Fruit fly (Drosophila melanogaster) whole organism, embryonic: ENCODE measurements around the gene Send2.

Experiments used
- ATbp ChIP-seq: fragments of 200-800 bp; sonication (Bioruptor generic); optimal IDR thresholded peaks from 2 replicates; lab custom pipeline; 2017; ENCODE audit warnings: missing biosample characterization, mild to moderate bottlenecking, missing genetic modification characterization, missing genetic modification reagents
- CG10267 ChIP-seq: fragments of 200-800 bp; sonication (Bioruptor generic); optimal IDR thresholded peaks from 2 replicates; lab custom pipeline; 2018; ENCODE audit warnings: missing biosample characterization, mild to moderate bottlenecking, missing genetic modification characterization, moderate library complexity
- CG11085 ChIP-seq: fragments of 200-800 bp; sonication (Bioruptor generic); IDR thresholded peaks from 2 replicates; pipeline ENCODE4 v1.3.6; 2022; ENCODE audit warnings: missing biosample characterization, missing genetic modification characterization
- CG14441 ChIP-seq: fragments of 200-800 bp; sonication (Bioruptor generic); IDR thresholded peaks from 2 replicates; pipeline ENCODE4 v1.3.6; 2022; ENCODE audit warnings: missing biosample characterization, missing genetic modification characterization
- CG1529 ChIP-seq: fragments of 200-800 bp; sonication (Bioruptor generic); optimal IDR thresholded peaks from 3 replicates; lab custom pipeline; 2018; ENCODE audit warnings: missing biosample characterization, missing genetic modification characterization
- CG15696 ChIP-seq: fragments of 200-800 bp; sonication (Bioruptor generic); optimal IDR thresholded peaks from 2 replicates; lab custom pipeline; 2019; ENCODE audit warnings: missing biosample characterization, mild to moderate bottlenecking, missing genetic modification characterization, moderate library complexity
- CG1602 ChIP-seq: fragments of 200-800 bp; sonication (Bioruptor generic); optimal IDR thresholded peaks from 3 replicates; lab custom pipeline; 2016; ENCODE audit warnings: missing biosample characterization, missing genetic modification characterization
- CG16815 ChIP-seq: fragments of 200-800 bp; sonication (Bioruptor generic); optimal IDR thresholded peaks from 3 replicates; lab custom pipeline; 2017; ENCODE audit warnings: missing biosample characterization, mild to moderate bottlenecking, missing genetic modification characterization
- CG17359 ChIP-seq: fragments of 200-800 bp; sonication (Bioruptor generic); optimal IDR thresholded peaks from 3 replicates; lab custom pipeline; 2018; ENCODE audit warnings: missing biosample characterization, mild to moderate bottlenecking, missing genetic modification characterization, moderate library complexity
- CG1832 ChIP-seq: fragments of 200-800 bp; sonication (Bioruptor generic); optimal IDR thresholded peaks from 2 replicates; lab custom pipeline; 2017; ENCODE audit warnings: missing biosample characterization, mild to moderate bottlenecking, missing genetic modification characterization, inconsistent platforms
- CG18619 ChIP-seq: fragments of 200-800 bp; sonication (Bioruptor generic); optimal IDR thresholded peaks from 3 replicates; lab custom pipeline; 2017; ENCODE audit warnings: missing biosample characterization, mild to moderate bottlenecking, missing genetic modification characterization
- CG18764 ChIP-seq: fragments of 200-800 bp; sonication (Bioruptor generic); optimal IDR thresholded peaks from 3 replicates; lab custom pipeline; 2016; ENCODE audit warnings: missing biosample characterization, missing genetic modification characterization
- CG2120 ChIP-seq: fragments of 200-800 bp; sonication (Bioruptor generic); optimal IDR thresholded peaks from 3 replicates; lab custom pipeline; 2016; ENCODE audit warnings: missing biosample characterization, missing genetic modification characterization
- CG3065 ChIP-seq: fragments of 200-800 bp; sonication (Bioruptor generic); optimal IDR thresholded peaks from 2 replicates; lab custom pipeline; 2016; ENCODE audit warnings: missing biosample characterization, missing genetic modification characterization
- CG3407 ChIP-seq: fragments of 200-800 bp; sonication (Bioruptor generic); optimal IDR thresholded peaks from 2 replicates; lab custom pipeline; 2018; ENCODE audit warnings: missing biosample characterization, mild to moderate bottlenecking, missing genetic modification characterization
- CG3847 ChIP-seq: fragments of 200-800 bp; sonication (Bioruptor generic); IDR thresholded peaks from 2 replicates; pipeline ENCODE4 v1.3.6; 2022; ENCODE audit warnings: missing biosample characterization, missing genetic modification characterization
- CG4854 ChIP-seq: fragments of 200-800 bp; sonication (Bioruptor generic); optimal IDR thresholded peaks from 2 replicates; lab custom pipeline; 2016; ENCODE audit warnings: missing biosample characterization, missing genetic modification characterization, inconsistent platforms
- CG5180 ChIP-seq: fragments of 200-800 bp; sonication (Bioruptor generic); optimal IDR thresholded peaks from 3 replicates; lab custom pipeline; 2017; ENCODE audit warnings: missing biosample characterization, missing genetic modification characterization, mild to moderate bottlenecking, moderate library complexity, missing genetic modification reagents
- CG8290 ChIP-seq, 3 experiments: fragments of 200-800 bp; sonication (Bioruptor generic); optimal IDR thresholded peaks; 2 replicates each; lab custom pipeline; 2016 to 2019; ENCODE audit warnings: missing biosample characterization in 3 of 3, missing genetic modification characterization in 3 of 3, mild to moderate bottlenecking in 2 of 3, moderate library complexity in 1 of 3
- CG8388 ChIP-seq: fragments of 200-800 bp; sonication (Bioruptor generic); optimal IDR thresholded peaks from 2 replicates; lab custom pipeline; 2019; ENCODE audit warnings: missing biosample characterization, mild to moderate bottlenecking, missing genetic modification characterization, moderate library complexity
- CG8944 ChIP-seq: fragments of 200-800 bp; sonication (Bioruptor generic); optimal IDR thresholded peaks from 3 replicates; lab custom pipeline; 2016; ENCODE audit warnings: missing biosample characterization, missing genetic modification characterization
- D19B ChIP-seq: fragments of 200-800 bp; sonication (Bioruptor generic); optimal IDR thresholded peaks from 2 replicates; lab custom pipeline; 2017; ENCODE audit warnings: missing biosample characterization, mild to moderate bottlenecking, missing genetic modification characterization
- Dp ChIP-seq: fragments of 200-800 bp; sonication (Bioruptor generic); optimal IDR thresholded peaks from 2 replicates; lab custom pipeline; 2018; ENCODE audit warnings: missing biosample characterization, mild to moderate bottlenecking, missing genetic modification characterization, moderate library complexity
- Drgx ChIP-seq: fragments of 200-800 bp; sonication (Bioruptor generic); IDR thresholded peaks from 2 replicates; pipeline ENCODE4 v1.3.6; 2022; ENCODE audit warnings: missing biosample characterization, missing genetic modification characterization
- Eip74EF ChIP-seq, 2 experiments: fragments of 200-800 bp in 1 of 2; fragments of >200 bp in 1 of 2; sonication (Bioruptor generic) in 1 of 2; optimal IDR thresholded peaks; 2 replicates each; lab custom pipeline; 2017 to 2019; ENCODE audit warnings: missing biosample characterization in 2 of 2, missing genetic modification characterization in 2 of 2, mild to moderate bottlenecking in 1 of 2, moderate library complexity in 1 of 2
- Ets65A ChIP-seq: fragments of 200-800 bp; sonication (Bioruptor generic); peaks from one replicate; lab custom pipeline; 2016; ENCODE audit warnings: missing biosample characterization, missing genetic modification characterization
- Ets97D ChIP-seq: fragments of 200-800 bp; sonication (Bioruptor generic); optimal IDR thresholded peaks from 3 replicates; lab custom pipeline; 2016; ENCODE audit warnings: missing biosample characterization, missing genetic modification characterization
- Fer2 ChIP-seq: fragments of 200-800 bp; sonication (Bioruptor generic); optimal IDR thresholded peaks from 2 replicates; lab custom pipeline; 2018; ENCODE audit warnings: missing biosample characterization, mild to moderate bottlenecking, missing genetic modification characterization, moderate library complexity
- GATAe ChIP-seq: fragments of 200-800 bp; sonication (Bioruptor generic); conservative IDR thresholded peaks from 2 replicates; pipeline ENCODE4 v1.3.6; 2022; ENCODE audit warnings: missing biosample characterization, missing genetic modification characterization
- NC2α ChIP-seq: fragments of 200-800 bp; sonication (Bioruptor generic); optimal IDR thresholded peaks from 2 replicates; lab custom pipeline; 2016; ENCODE audit warnings: missing biosample characterization, missing genetic modification characterization
- Ssrp ChIP-seq: fragments of 200-800 bp; sonication (Bioruptor generic); optimal IDR thresholded peaks from 2 replicates; lab custom pipeline; 2018; ENCODE audit warnings: missing biosample characterization, mild to moderate bottlenecking, missing genetic modification characterization, moderate library complexity
- Xbp1 ChIP-seq: fragments of 200-800 bp; sonication (Bioruptor generic); optimal IDR thresholded peaks from 3 replicates; lab custom pipeline; 2016; ENCODE audit warnings: missing biosample characterization, mild to moderate bottlenecking, missing genetic modification characterization
- ab ChIP-seq: fragments of 200-800 bp; sonication (Bioruptor generic); optimal IDR thresholded peaks from 2 replicates; lab custom pipeline; 2016; ENCODE audit warnings: missing biosample characterization, missing genetic modification characterization
- al ChIP-seq: fragments of 200-800 bp; sonication (Bioruptor generic); IDR thresholded peaks from 2 replicates; pipeline ENCODE4 v1.3.6; 2022; ENCODE audit warnings: missing biosample characterization, missing genetic modification characterization
- aop ChIP-seq: fragments of 200-800 bp; sonication (Bioruptor generic); IDR thresholded peaks from 2 replicates; pipeline ENCODE4 v1.3.6; 2022; ENCODE audit warnings: missing biosample characterization, missing genetic modification characterization
- ato ChIP-seq: fragments of 200-800 bp; sonication (Bioruptor generic); IDR thresholded peaks from 2 replicates; pipeline ENCODE4 v1.3.6; 2022; ENCODE audit warnings: missing biosample characterization, missing genetic modification characterization; ENCODE audit not compliant: partially characterized antibody
- chinmo ChIP-seq: fragments of 200-800 bp; sonication (Bioruptor generic); IDR thresholded peaks from 4 replicates; pipeline ENCODE4 v1.3.6; 2022; ENCODE audit warnings: missing biosample characterization, missing genetic modification characterization; ENCODE audit not compliant: partially characterized antibody
- crol ChIP-seq: fragments of 200-800 bp; sonication (Bioruptor generic); IDR thresholded peaks from 2 replicates; pipeline ENCODE4 v1.3.6; 2022; ENCODE audit warnings: missing biosample characterization, missing genetic modification characterization
- dati ChIP-seq: fragments of 200-800 bp; sonication (Bioruptor generic); IDR thresholded peaks from 2 replicates; pipeline ENCODE4 v1.3.6; 2022; ENCODE audit warnings: missing biosample characterization, missing genetic modification characterization
- dm ChIP-seq: fragments of 200-800 bp; sonication (Bioruptor generic); optimal IDR thresholded peaks from 3 replicates; lab custom pipeline; 2016; ENCODE audit warnings: missing biosample characterization, missing genetic modification characterization
- esg ChIP-seq: fragments of 200-800 bp; sonication (Bioruptor generic); conservative IDR thresholded peaks from 2 replicates; pipeline ENCODE4 v1.3.6; 2022; ENCODE audit warnings: missing biosample characterization, missing genetic modification characterization
- gcm ChIP-seq: fragments of 200-800 bp; sonication (Bioruptor generic); optimal IDR thresholded peaks from 2 replicates; lab custom pipeline; 2019; ENCODE audit warnings: missing biosample characterization, mild to moderate bottlenecking, missing genetic modification characterization, moderate library complexity
- grau ChIP-seq: fragments of 200-800 bp; optimal IDR thresholded peaks from 3 replicates; lab custom pipeline; 2019; ENCODE audit warnings: missing biosample characterization, mild to moderate bottlenecking, missing genetic modification characterization, moderate library complexity
- ham ChIP-seq: fragments of 200-800 bp; sonication (Bioruptor generic); IDR thresholded peaks from 2 replicates; pipeline ENCODE4 v1.3.6; 2022; ENCODE audit warnings: missing biosample characterization, missing genetic modification characterization
- hb ChIP-seq: fragments of 200-800 bp; sonication (Bioruptor generic); IDR thresholded peaks from 3 replicates; pipeline ENCODE4 v1.3.6; 2022; ENCODE audit warnings: missing biosample characterization, missing genetic modification characterization; ENCODE audit not compliant: partially characterized antibody
- knrl ChIP-seq: fragments of 200-800 bp; sonication (Bioruptor generic); IDR thresholded peaks from 3 replicates; pipeline ENCODE4 v1.3.6; 2022; ENCODE audit warnings: missing biosample characterization, missing genetic modification characterization; ENCODE audit not compliant: partially characterized antibody
- p53 ChIP-seq: fragments of 200-800 bp; sonication (Bioruptor generic); optimal IDR thresholded peaks from 2 replicates; lab custom pipeline; 2016; ENCODE audit warnings: missing biosample characterization, missing genetic modification characterization
- ro ChIP-seq: fragments of 200-800 bp; sonication (Bioruptor generic); IDR thresholded peaks from 2 replicates; pipeline ENCODE4 v1.3.6; 2022; ENCODE audit warnings: missing biosample characterization, missing genetic modification characterization
- sc ChIP-seq, 3 experiments: fragments of >200 bp in 2 of 3; fragments of 200-800 bp in 1 of 3; sonication (Bioruptor generic) in 1 of 3; optimal IDR thresholded peaks; 2 replicates in 2 of 3; 3 replicates in 1 of 3; lab custom pipeline; 2017; ENCODE audit warnings: mild to moderate bottlenecking in 1 of 3, missing biosample characterization in 1 of 3, missing genetic modification characterization in 1 of 3, missing genetic modification reagents in 1 of 3
- sens ChIP-seq: fragments of 200-800 bp; sonication (Bioruptor generic); peaks from one replicate; lab custom pipeline; 2016; ENCODE audit warnings: missing biosample characterization, missing genetic modification characterization
- z ChIP-seq: fragments of 200-800 bp; sonication (Bioruptor generic); IDR thresholded peaks from 3 replicates; pipeline ENCODE4 v1.3.6; 2022; ENCODE audit warnings: missing biosample characterization, missing genetic modification characterization

The Send2 gene

DNA sequence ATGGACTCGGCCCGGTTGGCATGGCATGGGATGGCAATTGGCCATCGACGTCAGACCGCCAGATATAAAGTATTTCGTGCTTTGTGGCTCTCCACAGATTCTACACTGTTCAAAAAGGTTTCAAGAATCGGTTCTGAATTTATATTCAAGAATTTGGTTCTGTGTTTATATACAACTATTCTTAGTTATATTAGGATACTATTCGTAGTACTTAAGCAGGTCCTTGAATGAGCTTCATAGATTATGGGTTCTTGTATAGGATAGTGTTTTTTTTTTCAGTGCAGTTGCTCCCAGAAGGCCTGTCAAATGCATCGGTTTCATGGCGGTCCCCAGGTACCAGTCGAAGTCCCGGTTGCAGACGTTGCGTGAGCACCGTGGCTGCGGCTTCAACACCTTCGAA lies 40.0 kb upstream of the Send2 start (continued):
- no peak for TF ChIP-seq ato (GFP tag; lab: Robert Waterston, UW)
- TF ChIP-seq Eip74EF (GFP tag; optimal IDR thresholded peaks at IDR 0.05; lab: Kevin White, UChicago), result no peak
- TF ChIP-seq chinmo (GFP tag; lab: Robert Waterston, UW), result no peak
- no peak for TF ChIP-seq CG3847 (GFP tag; lab: Robert Waterston, UW)
- peak; percentile 5 for TF ChIP-seq CG1602 (GFP tag; lab: Kevin White, UChicago)
- peak; percentile 55 for TF ChIP-seq Ets65A
- no peak for TF ChIP-seq Ets97D
- TF ChIP-seq CG14441 (GFP tag; lab: Robert Waterston, UW), result no peak
- TF ChIP-seq CG2120 (GFP tag; lab: Kevin White, UChicago), result no peak
- no peak for TF ChIP-seq CG1529 (GFP tag; lab: Kevin White, UChicago)
- no peak for TF ChIP-seq CG8290 (GFP tag; optimal IDR thresholded peaks at IDR 0.05; lab: Kevin White, UChicago)
- TF ChIP-seq CG8290 (tag; optimal IDR thresholded peaks at IDR 0.05; lab: Kevin White, UChicago), result no peak
- peak; percentile 60 for TF ChIP-seq CG15696 (tag; lab: Kevin White, UChicago)
- TF ChIP-seq CG16815, result peak; percentile 9
- TF ChIP-seq CG18619, result no peak
- TF ChIP-seq aop (GFP tag; lab: Robert Waterston, UW), result no peak
- TF ChIP-seq CG3065 (GFP tag; lab: Kevin White, UChicago), result no peak
- TF ChIP-seq Xbp1, result peak; percentile 37
- no peak for TF ChIP-seq dati
- no peak for TF ChIP-seq ham
- peak; percentile 2 for TF ChIP-seq Ssrp
- no peak for TF ChIP-seq p53 (GFP tag; lab: Kevin White, UChicago)
- no peak for TF ChIP-seq ab (GFP tag; lab: Kevin White, UChicago)
- TF ChIP-seq Fer2 (tag; lab: Kevin White, UChicago), result no peak
- no peak for TF ChIP-seq GATAe (GFP tag; lab: Robert Waterston, UW)
- peak; percentile 19 for TF ChIP-seq CG17359 (tag; lab: Kevin White, UChicago)
- no peak for TF ChIP-seq CG1832 (GFP tag; lab: Kevin White, UChicago)
- TF ChIP-seq CG11085, result no peak
- peak; percentile 4 for TF ChIP-seq CG18764 (GFP tag; lab: Kevin White, UChicago)
- TF ChIP-seq sens (GFP tag; lab: Kevin White, UChicago), result peak; percentile 61
- no peak for TF ChIP-seq CG8944
- TF ChIP-seq z (GFP tag; lab: Robert Waterston, UW), result no peak
- TF ChIP-seq sc (optimal IDR thresholded peaks at IDR 0.05; lab: Kevin White, UChicago), result no peak
- no peak for TF ChIP-seq sc (GFP tag; optimal IDR thresholded peaks at IDR 0.05; lab: Kevin White, UChicago)
- TF ChIP-seq grau (tag; lab: Kevin White, UChicago), result no peak
- peak; percentile 5 for TF ChIP-seq CG8388 (GFP tag; lab: Kevin White, UChicago)
- no peak for TF ChIP-seq Dp (GFP tag; lab: Kevin White, UChicago)
- TF ChIP-seq CG3407 (GFP tag; lab: Kevin White, UChicago), result no peak
- TF ChIP-seq gcm (GFP tag; lab: Kevin White, UChicago), result no peak
- TF ChIP-seq esg (GFP tag; lab: Robert Waterston, UW), result no peak
- no peak for TF ChIP-seq ro (GFP tag; lab: Robert Waterston, UW)
- no peak for TF ChIP-seq crol
- no peak for TF ChIP-seq NC2α (GFP tag; lab: Kevin White, UChicago)
- no peak for TF ChIP-seq ATbp (GFP tag; lab: Kevin White, UChicago)
- TF ChIP-seq al (GFP tag; lab: Robert Waterston, UW), result no peak
- TF ChIP-seq CG5180 (GFP tag; lab: Kevin White, UChicago), result no peak
- no peak for TF ChIP-seq CG4854
- TF ChIP-seq knrl (GFP tag; lab: Robert Waterston, UW), result no peak
- peak; percentile 79 for TF ChIP-seq Drgx (GFP tag; lab: Robert Waterston, UW)
- no peak for TF ChIP-seq dm
- no peak for TF ChIP-seq D19B (GFP tag; lab: Kevin White, UChicago)
- no peak for TF ChIP-seq CG10267 (tag; lab: Kevin White, UChicago)
- no peak for TF ChIP-seq hb (GFP tag; lab: Robert Waterston, UW)
